Worm (Caenorhabditis elegans) whole organism, early embryonic: Measurements from ENCODE around the gene ech-9.

Source experiments
- B0310.2 ChIP-seq: sonication (generic microtip); optimal IDR thresholded peaks from 2 replicates; lab custom pipeline; 2016; ENCODE audit warnings: mild to moderate bottlenecking, missing genetic modification characterization, missing compliant biosample characterization
- F13C5.2 ChIP-seq: sonication (generic microtip); optimal IDR thresholded peaks from 2 replicates; lab custom pipeline; 2017; ENCODE audit warnings: mild to moderate bottlenecking, missing genetic modification characterization, inconsistent platforms, missing compliant biosample characterization
- aly-1 ChIP-seq: sonication (generic microtip); optimal IDR thresholded peaks from 2 replicates; lab custom pipeline; 2016; ENCODE audit warnings: missing genetic modification characterization, missing compliant biosample characterization
- ama-1 ChIP-seq: fragments of 150-350 bp; optimal IDR thresholded peaks from 2 replicates; lab custom pipeline; 2014
- ceh-13 ChIP-seq: fragments of 200-800 bp; sonication (Bioruptor generic); optimal IDR thresholded peaks from 2 replicates; lab custom pipeline; 2018; ENCODE audit warnings: mild to moderate bottlenecking, missing genetic modification characterization, missing compliant biosample characterization
- ceh-36 ChIP-seq: sonication (generic microtip); optimal IDR thresholded peaks from 2 replicates; lab custom pipeline; 2016; ENCODE audit warnings: missing genetic modification characterization, inconsistent platforms, missing compliant biosample characterization
- ets-7 ChIP-seq: sonication (generic microtip); optimal IDR thresholded peaks from 2 replicates; lab custom pipeline; 2016; ENCODE audit warnings: missing genotype, missing genetic modification characterization, missing compliant biosample characterization
- flt-1 ChIP-seq: fragments of 200-800 bp; sonication (Bioruptor generic); IDR thresholded peaks from 2 replicates; pipeline ENCODE4 v1.3.6; 2022; ENCODE audit warnings: missing genetic modification characterization, missing compliant biosample characterization
- hmbx-1 ChIP-seq: sonication (generic microtip); optimal IDR thresholded peaks from 2 replicates; lab custom pipeline; 2016; ENCODE audit warnings: mild to moderate bottlenecking, missing genetic modification characterization, missing compliant biosample characterization
- hmg-4 ChIP-seq: fragments of 200-800 bp; sonication (Bioruptor generic); optimal IDR thresholded peaks from 2 replicates; lab custom pipeline; 2018; ENCODE audit warnings: mild to moderate bottlenecking, missing genetic modification characterization, missing compliant biosample characterization
- hnd-1 ChIP-seq: sonication (generic microtip); optimal IDR thresholded peaks from 2 replicates; lab custom pipeline; 2016; ENCODE audit warnings: missing genetic modification characterization, missing compliant biosample characterization
- pes-1 ChIP-seq: fragments of 200-800 bp; sonication (Bioruptor generic); IDR thresholded peaks from 2 replicates; pipeline ENCODE4 v1.3.6; 2022; ENCODE audit warnings: missing genetic modification reagents, missing genetic modification characterization, missing compliant biosample characterization
- scrt-1 ChIP-seq: fragments of 200-800 bp; sonication (Bioruptor generic); IDR thresholded peaks from 2 replicates; pipeline ENCODE4 v1.3.6; 2022; ENCODE audit warnings: missing genetic modification characterization, missing compliant biosample characterization
- sea-1 ChIP-seq: fragments of 200-800 bp; sonication (Bioruptor generic); conservative IDR thresholded peaks from 2 replicates; pipeline ENCODE4 v1.3.6; 2022; ENCODE audit warnings: missing genetic modification characterization, missing compliant biosample characterization
- tbx-11 ChIP-seq: fragments of 200-800 bp; sonication (Bioruptor generic); IDR thresholded peaks from 2 replicates; pipeline ENCODE4 v1.3.6; 2022; ENCODE audit warnings: missing genetic modification characterization, missing compliant biosample characterization
- tbx-37 ChIP-seq: fragments of 200-800 bp; sonication (Bioruptor generic); conservative IDR thresholded peaks from 2 replicates; pipeline ENCODE4 v1.3.6; 2022; ENCODE audit warnings: missing genetic modification reagents, missing genetic modification characterization, missing compliant biosample characterization
- tra-4 ChIP-seq: sonication (generic microtip); optimal IDR thresholded peaks from 2 replicates; lab custom pipeline; 2017; ENCODE audit warnings: missing genetic modification characterization, missing compliant biosample characterization

ech-9 gene

ce11 chrIV:10236106-10236505 lies 977 bp upstream of the ech-9 start:
- TF ChIP-seq tbx-37 (no peak), ceh-13 (GFP tag; lab: Kevin White, UChicago) (no peak), B0310.2 (tag; lab: Kevin White, UChicago) (no peak), hnd-1 (tag; lab: Kevin White, UChicago) (no peak), ets-7 (tag; lab: Kevin White, UChicago) (no peak), ceh-36 (tag; lab: Kevin White, UChicago) (no peak), ama-1 (lab: Kevin White, UChicago) (no peak), F13C5.2 (tag; lab: Kevin White, UChicago) (no peak), pes-1 (GFP tag; lab: Robert Waterston, UW) (no peak), hmbx-1 (no peak)

DNA sequence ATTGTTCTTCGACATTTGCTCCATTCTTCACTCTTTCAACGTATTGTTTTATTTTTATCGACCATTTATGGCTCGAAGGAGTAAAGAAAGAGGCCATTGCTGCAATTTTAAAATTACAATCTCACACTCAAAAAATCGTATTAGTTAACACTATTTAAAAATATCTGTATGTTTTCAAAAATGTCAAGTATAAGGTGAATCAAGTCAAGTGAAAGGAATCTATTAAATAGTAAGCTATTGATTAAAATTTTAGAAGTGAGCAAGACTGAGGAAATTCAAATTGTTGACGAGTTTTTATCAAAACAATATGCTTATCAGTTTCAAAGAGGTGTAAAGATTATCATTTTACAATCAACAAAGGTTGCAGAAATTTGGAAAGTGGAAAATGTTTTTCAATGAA lies 2.7 kb downstream of the ech-9 start, which contains the start of gene F01G10.4:
Gene F01G10.4 (minus strand): TSS at position 101 of the 400 bp plus-strand sequence.
- TF ChIP-seq ama-1 (lab: Kevin White, UChicago) (no peak), tbx-37 (no peak), hmg-4 (GFP tag; lab: Kevin White, UChicago) (no peak), ceh-13 (GFP tag; lab: Kevin White, UChicago) (no peak), hmbx-1 (no peak), sea-1 (GFP tag; lab: Robert Waterston, UW) (no peak), tbx-11 (no peak), scrt-1 (GFP tag; lab: Robert Waterston, UW) (no peak), aly-1 (tag; lab: Kevin White, UChicago) (no peak), ceh-36 (tag; lab: Kevin White, UChicago) (no peak)

- TF ChIP-seq aly-1 (tag; lab: Kevin White, UChicago) (no peak), F13C5.2 (tag; lab: Kevin White, UChicago) (no peak), B0310.2 (tag; lab: Kevin White, UChicago) (no peak), hmbx-1 (no peak), tra-4 (tag; lab: Kevin White, UChicago) (no peak)
Observed at ce11 chrIV:10230971-10231370, 4.2 kb downstream of the ech-9 start, which contains the start of gene F01G10.5. Gene F01G10.5, minus strand, starts transcription at chrIV:10231071.

DNA sequence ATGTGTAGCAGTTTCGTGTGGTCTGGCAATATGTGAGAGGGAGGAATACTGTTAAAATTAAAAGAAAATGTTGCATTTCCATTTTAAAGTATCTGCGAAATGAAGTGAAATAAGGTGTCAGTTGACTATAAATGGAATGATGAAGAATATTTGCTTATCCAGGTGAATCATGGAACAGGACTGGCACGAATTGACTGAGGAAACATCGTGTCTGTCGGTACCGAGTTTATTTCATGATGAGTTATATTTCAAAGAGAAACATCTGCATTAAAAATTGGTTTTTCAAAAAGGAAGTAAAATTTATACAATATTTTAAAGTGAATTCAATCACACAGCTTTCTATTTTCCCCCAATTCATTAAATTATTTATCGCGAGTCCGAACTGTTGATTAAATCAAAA lies 7.6 kb downstream of the ech-9 start, which contains the start of gene F01G10.6:
Gene F01G10.6 (minus strand): TSS at position 101 of the 400 bp plus-strand sequence.
- TF ChIP-seq B0310.2 (tag; lab: Kevin White, UChicago) (no peak), flt-1 (GFP tag; lab: Robert Waterston, UW) (no peak), tra-4 (tag; lab: Kevin White, UChicago) (no peak), aly-1 (tag; lab: Kevin White, UChicago) (no peak), pes-1 (GFP tag; lab: Robert Waterston, UW) (no peak), ama-1 (lab: Kevin White, UChicago) (no peak), sea-1 (GFP tag; lab: Robert Waterston, UW) (no peak), hmg-4 (GFP tag; lab: Kevin White, UChicago) (no peak), ceh-13 (GFP tag; lab: Kevin White, UChicago) (no peak), tbx-11 (no peak), hmbx-1 (no peak), scrt-1 (GFP tag; lab: Robert Waterston, UW) (no peak), hnd-1 (tag; lab: Kevin White, UChicago) (no peak), ceh-36 (tag; lab: Kevin White, UChicago) (no peak)

ce11 chrIV:10223723-10224122 lies 11.4 kb downstream of the ech-9 start, which contains the start of gene nas-12:
Gene nas-12, plus strand, starts transcription at chrIV:10224023.
- TF ChIP-seq flt-1 (GFP tag; lab: Robert Waterston, UW): no peak
- no peak for TF ChIP-seq ceh-13 (GFP tag; lab: Kevin White, UChicago)
- TF ChIP-seq pes-1 (GFP tag; lab: Robert Waterston, UW): no peak
- TF ChIP-seq tra-4 (tag; lab: Kevin White, UChicago): no peak
- TF ChIP-seq sea-1 (GFP tag; lab: Robert Waterston, UW): no peak
- TF ChIP-seq ama-1 (lab: Kevin White, UChicago): no peak
- TF ChIP-seq scrt-1 (GFP tag; lab: Robert Waterston, UW): no peak
- TF ChIP-seq hmbx-1: no peak
- no peak for TF ChIP-seq ets-7 (tag; lab: Kevin White, UChicago)
- TF ChIP-seq aly-1 (tag; lab: Kevin White, UChicago): no peak
- TF ChIP-seq hnd-1 (tag; lab: Kevin White, UChicago): no peak
- no peak for TF ChIP-seq F13C5.2 (tag; lab: Kevin White, UChicago)
- TF ChIP-seq ceh-36 (tag; lab: Kevin White, UChicago): no peak
- no peak for TF ChIP-seq tbx-37
- TF ChIP-seq B0310.2 (tag; lab: Kevin White, UChicago): no peak
- no peak for TF ChIP-seq hmg-4 (GFP tag; lab: Kevin White, UChicago)
- no peak for TF ChIP-seq tbx-11

DNA sequence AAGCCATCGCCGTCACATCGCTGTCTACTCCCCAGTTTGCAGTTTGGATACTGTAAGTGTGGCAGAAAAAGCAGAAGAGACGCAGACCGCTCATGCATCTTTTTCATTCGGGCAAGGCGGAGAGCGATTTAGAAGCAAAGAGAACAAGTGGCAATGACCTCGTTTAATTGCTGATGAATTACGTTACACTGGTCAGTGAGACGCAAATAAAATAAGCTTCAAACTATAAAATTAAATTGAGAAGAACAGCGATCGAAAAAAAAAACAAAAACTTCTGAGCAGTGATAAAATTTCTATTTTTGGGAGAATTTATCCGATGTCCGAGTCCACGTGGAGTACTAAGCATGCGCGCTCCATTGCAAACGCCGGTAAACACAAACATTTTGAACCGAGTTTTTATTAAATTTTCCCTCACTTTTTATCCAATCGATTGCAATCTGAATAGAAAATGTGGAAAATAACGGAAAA lies 13.0 kb downstream of the ech-9 start, which contains the start of gene C24F3.2:
Gene C24F3.2 (plus strand): TSS at position 418 of the 468 bp plus-strand sequence.
- TF ChIP-seq ets-7 (tag; lab: Kevin White, UChicago) (no peak), tra-4 (tag; lab: Kevin White, UChicago) (no peak)

- no peak for TF ChIP-seq ama-1 (lab: Kevin White, UChicago)
- no peak for TF ChIP-seq ceh-13 (GFP tag; lab: Kevin White, UChicago)
- TF ChIP-seq flt-1 (GFP tag; lab: Robert Waterston, UW): no peak
- TF ChIP-seq aly-1 (tag; lab: Kevin White, UChicago): no peak
- TF ChIP-seq tbx-37: no peak
- no peak for TF ChIP-seq hmbx-1
- TF ChIP-seq ets-7 (tag; lab: Kevin White, UChicago): no peak
- no peak for TF ChIP-seq pes-1 (GFP tag; lab: Robert Waterston, UW)
- no peak for TF ChIP-seq F13C5.2 (tag; lab: Kevin White, UChicago)
- TF ChIP-seq scrt-1 (GFP tag; lab: Robert Waterston, UW): no peak
- no peak for TF ChIP-seq hmg-4 (GFP tag; lab: Kevin White, UChicago)
- TF ChIP-seq ceh-36 (tag; lab: Kevin White, UChicago): no peak
- TF ChIP-seq B0310.2 (tag; lab: Kevin White, UChicago): no peak
- no peak for TF ChIP-seq tbx-11
- TF ChIP-seq sea-1 (GFP tag; lab: Robert Waterston, UW): no peak
- no peak for TF ChIP-seq hnd-1 (tag; lab: Kevin White, UChicago)
- no peak for TF ChIP-seq tra-4 (tag; lab: Kevin White, UChicago)
Observed at ce11 chrIV:10221187-10221586, 13.9 kb downstream of the ech-9 start, which contains the start of gene tram-1. Gene tram-1, minus strand, starts transcription at chrIV:10221287.
